Fruit fly (Drosophila melanogaster): Measurements from ENCODE around the gene Ca-alpha1T.

Ca-alpha1T gene

dm6 chrX:6109872-6110271 lies 82.4 kb downstream of the Ca-alpha1T start (continued):
- TF ChIP-seq CG12236 (GFP tag; optimal IDR thresholded peaks at IDR 0.05) (no peak), CG11723 (GFP tag; optimal IDR thresholded peaks at IDR 0.05) (no peak), cad (GFP tag; optimal IDR thresholded peaks at IDR 0.05) (no peak), ro (GFP tag; IDR thresholded peaks at IDR 0.05) (peak; percentile 31; the same call in 1 of the 2 replicates), cwo (GFP tag; optimal IDR thresholded peaks at IDR 0.05) (no peak), gcm (GFP tag; optimal IDR thresholded peaks at IDR 0.05) (no peak), unpg (GFP tag; optimal IDR thresholded peaks at IDR 0.05) (no peak), Hmr (GFP tag; optimal IDR thresholded peaks at IDR 0.05) (peak; percentile 49), trem (tag; optimal IDR thresholded peaks at IDR 0.05) (no peak), unc-4 (GFP tag; IDR thresholded peaks at IDR 0.05; ENCODE audit: partially characterized antibody) (no peak), GATAe (GFP tag; conservative IDR thresholded peaks at IDR 0.05) (no peak), CG4617 (GFP tag; optimal IDR thresholded peaks at IDR 0.05; ENCODE audit: borderline replicate concordance) (no peak), CG10209 (GFP tag; optimal IDR thresholded peaks at IDR 0.05) (peak; percentile 5), Trl (optimal IDR thresholded peaks at IDR 0.05) (no peak), Trl (GFP tag; optimal IDR thresholded peaks at IDR 0.05) (peak; percentile 31), CG4424 (GFP tag; optimal IDR thresholded peaks at IDR 0.05) (peak; percentile 50), Sox100B (GFP tag; optimal IDR thresholded peaks at IDR 0.05) (no peak), cato (GFP tag; optimal IDR thresholded peaks at IDR 0.05; ENCODE audit: borderline replicate concordance) (no peak), CG15011 (GFP tag; optimal IDR thresholded peaks at IDR 0.05) (no peak), Dll (GFP tag; IDR thresholded peaks at IDR 0.05; ENCODE audit: partially characterized antibody) (no peak), CG14965 (GFP tag; optimal IDR thresholded peaks at IDR 0.05; ENCODE audit: borderline replicate concordance) (peak; percentile 98), luna (GFP tag; optimal IDR thresholded peaks at IDR 0.05) (no peak), tin (GFP tag; optimal IDR thresholded peaks at IDR 0.05) (peak; percentile 16), Fer2 (tag; optimal IDR thresholded peaks at IDR 0.05) (no peak), CG8388 (GFP tag; optimal IDR thresholded peaks at IDR 0.05) (peak; percentile 1), Usf (GFP tag; optimal IDR thresholded peaks at IDR 0.05) (no peak), pzg (GFP tag; optimal IDR thresholded peaks at IDR 0.05) (no peak), CG7928 (GFP tag; optimal IDR thresholded peaks at IDR 0.05) (no peak), Dek (tag; optimal IDR thresholded peaks at IDR 0.05) (peak; percentile 21), CG8765 (GFP tag; IDR thresholded peaks at IDR 0.05) (0 out of 2 replicates have a peak, but pooled peaks have one; percentile 31), CG16779 (GFP tag; IDR thresholded peaks at IDR 0.05) (0 out of 2 replicates have a peak, but pooled peaks have one; percentile 12), sima (GFP tag; optimal IDR thresholded peaks at IDR 0.05) (no peak), CG8281 (tag; optimal IDR thresholded peaks at IDR 0.05) (no peak), CG11456 (GFP tag; IDR thresholded peaks at IDR 0.05) (peak; percentile 89), CG12299 (tag; optimal IDR thresholded peaks at IDR 0.05) (no peak), CG6813 (GFP tag; optimal IDR thresholded peaks at IDR 0.05) (peak; percentile 37), CG11504 (tag; optimal IDR thresholded peaks at IDR 0.05) (no peak), NFAT (GFP tag; IDR thresholded peaks at IDR 0.05) (peak; percentile 76), Antp (GFP tag; optimal IDR thresholded peaks at IDR 0.05) (peak; percentile 45), Bgb (GFP tag; IDR thresholded peaks at IDR 0.05; ENCODE audit: partially characterized antibody) (peak; percentile 46; the same call in 1 of the 2 replicates), sug (tag; optimal IDR thresholded peaks at IDR 0.05) (no peak), scrt (GFP tag; optimal IDR thresholded peaks at IDR 0.05) (no peak), inv (GFP tag; IDR thresholded peaks at IDR 0.05; ENCODE audit: partially characterized antibody) (no peak), CG14667 (GFP tag; IDR thresholded peaks at IDR 0.05) (peak; percentile 29; the same call in 1 of the 2 replicates), kah (GFP tag; optimal IDR thresholded peaks at IDR 0.05) (no peak), CG10462 (GFP tag; optimal IDR thresholded peaks at IDR 0.05) (no peak), Deaf1 (tag; optimal IDR thresholded peaks at IDR 0.05) (no peak), CG17186 (GFP tag; optimal IDR thresholded peaks at IDR 0.05) (peak; percentile 22), CG7556 (GFP tag; optimal IDR thresholded peaks at IDR 0.05) (no peak), Xbp1 (GFP tag; optimal IDR thresholded peaks at IDR 0.05) (peak; percentile 64)

Measured in whole organism, embryonic.